Worm (Caenorhabditis elegans) whole organism, L1 larva: Measurements from ENCODE around the gene F46C5.7.

Experiments
- blmp-1 ChIP-seq: fragments of 150-350 bp; optimal IDR thresholded peaks from 2 replicates; lab custom pipeline; 2014; ENCODE audit warnings: missing biosample characterization, missing genetic modification characterization
- ceh-63 ChIP-seq: fragments of 200-800 bp; sonication (Bioruptor generic); optimal IDR thresholded peaks from 2 replicates; lab custom pipeline; 2018; ENCODE audit warnings: mild to moderate bottlenecking, missing genetic modification characterization, missing compliant biosample characterization
- ceh-82 ChIP-seq, 3 experiments: fragments of 150-350 bp in 1 of 3; sonication (generic microtip) in 2 of 3; optimal IDR thresholded peaks; 2 replicates each; lab custom pipeline; 2014 to 2017; ENCODE audit warnings: missing biosample characterization in 3 of 3, missing genetic modification characterization in 3 of 3
- lir-3 ChIP-seq: sonication (generic microtip); optimal IDR thresholded peaks from 2 replicates; lab custom pipeline; 2016; ENCODE audit warnings: mild to moderate bottlenecking, missing genetic modification characterization, moderate library complexity, missing compliant biosample characterization; ENCODE audit not compliant: poor library complexity
- nhr-11 ChIP-seq: fragments of 150-350 bp; optimal IDR thresholded peaks from 2 replicates; lab custom pipeline; 2014; ENCODE audit warnings: missing biosample characterization, missing genetic modification characterization
- pqm-1 ChIP-seq: sonication (generic microtip); optimal IDR thresholded peaks from 3 replicates; lab custom pipeline; 2017; ENCODE audit warnings: missing biosample characterization, missing genetic modification characterization
- swsn-7 ChIP-seq: sonication (generic microtip); optimal IDR thresholded peaks from 2 replicates; lab custom pipeline; 2016; ENCODE audit warnings: missing genetic modification characterization, missing compliant biosample characterization
- zag-1 ChIP-seq: fragments of 150-350 bp; optimal IDR thresholded peaks from 2 replicates; lab custom pipeline; 2014; ENCODE audit warnings: missing biosample characterization, missing genetic modification characterization

- no peak for TF ChIP-seq ceh-63 (GFP tag; lab: Kevin White, UChicago)
- no peak for TF ChIP-seq blmp-1 (tag; lab: Kevin White, UChicago)
- no peak for TF ChIP-seq zag-1 (tag; lab: Kevin White, UChicago)
- no peak for TF ChIP-seq ceh-82 (tag; optimal IDR thresholded peaks at IDR 0.05; lab: Kevin White, UChicago)
- no peak for TF ChIP-seq swsn-7
- TF ChIP-seq pqm-1: no peak
- no peak for TF ChIP-seq nhr-11 (tag; lab: Kevin White, UChicago)
- no peak for TF ChIP-seq lir-3
These were observed 38.2 kb downstream of the F46C5.7 start for ce11 chrII:8877032-8877985.
